Worm (Caenorhabditis elegans): ENCODE data around the gene B0238.12.

ce11 chrV:5274974-5275373 lies 9.3 kb downstream of the B0238.12 start:
- TF ChIP-seq hmbx-1 (tag; optimal IDR thresholded peaks at IDR 0.05): no peak
- no peak for TF ChIP-seq ets-7 (tag; optimal IDR thresholded peaks at IDR 0.05)
- TF ChIP-seq flt-1 (GFP tag; IDR thresholded peaks at IDR 0.05): no peak

Data from whole organism, early embryonic.